Worm (Caenorhabditis elegans): ENCODE data around the gene F20C5.5.
"Not testable (repeated sequence)": the region's sequence is repeated elsewhere in the genome, so short reads cannot be mapped to it uniquely, and the experiment has no call there.

The F20C5.5 gene

DNA sequence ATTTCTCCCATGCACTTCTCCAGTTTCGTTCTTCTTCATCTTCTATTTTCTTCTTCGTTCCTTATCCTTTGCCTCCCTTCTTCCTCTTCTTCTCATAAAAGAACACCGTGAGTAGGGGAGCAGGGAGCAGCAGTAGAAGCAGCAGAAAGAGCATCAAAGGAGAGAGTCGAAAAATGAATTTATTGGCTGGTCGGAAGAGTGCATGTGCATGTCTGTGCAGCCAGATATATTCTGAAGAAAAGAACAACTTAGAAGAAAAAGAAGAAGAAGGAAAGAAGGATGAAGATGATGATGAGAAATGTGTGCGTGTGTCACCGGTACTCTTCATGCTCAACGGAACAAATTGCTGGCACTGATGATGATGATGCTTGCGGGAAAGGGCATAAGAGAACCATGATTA, 26.8 kb upstream of the F20C5.5 start:
- TF ChIP-seq F13C5.2 (tag; optimal IDR thresholded peaks at IDR 0.05) (no peak), tbx-37 (GFP tag; conservative IDR thresholded peaks at IDR 0.05) (no peak), ceh-13 (GFP tag; optimal IDR thresholded peaks at IDR 0.05) (no peak), scrt-1 (GFP tag; IDR thresholded peaks at IDR 0.05) (no peak), ceh-36 (tag; optimal IDR thresholded peaks at IDR 0.05) (no peak), ama-1 (optimal IDR thresholded peaks at IDR 0.05) (no peak)

DNA sequence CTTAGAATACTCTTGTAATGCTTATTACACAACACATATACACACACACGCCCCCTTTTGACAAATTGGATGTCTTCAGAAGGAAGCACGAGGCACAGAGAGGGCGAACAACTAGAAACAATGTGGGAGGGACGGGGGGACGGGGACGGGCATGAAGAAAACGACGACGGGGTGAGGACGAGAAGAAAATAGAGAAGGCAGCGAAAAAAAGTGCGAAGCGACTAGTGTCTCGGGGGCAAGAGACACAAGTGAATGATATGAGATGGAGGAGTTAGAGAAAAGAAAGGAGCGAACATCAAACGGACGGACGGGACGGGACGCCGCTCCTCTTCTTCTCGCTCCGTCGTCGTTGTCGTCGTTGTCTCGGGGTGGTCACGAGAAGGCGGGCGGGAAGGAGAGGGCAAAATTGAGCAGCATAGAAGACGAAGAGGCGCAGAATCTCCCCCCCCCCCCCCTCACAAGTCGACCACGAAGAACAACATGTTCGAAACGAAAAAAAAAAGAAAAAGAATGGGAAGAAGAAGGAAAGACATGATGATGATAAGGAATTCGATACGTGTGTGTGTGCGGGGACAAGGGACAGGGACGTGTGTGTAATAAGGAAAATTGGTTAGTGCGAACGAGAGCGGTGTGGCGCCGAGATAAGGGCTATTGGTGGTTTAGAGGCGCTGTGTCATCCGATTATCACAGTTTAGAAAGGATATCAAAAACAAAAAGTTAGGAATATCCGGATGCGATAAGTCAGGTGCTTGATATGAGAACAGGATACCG, 25.6 kb upstream of the F20C5.5 start:
- TF ChIP-seq hmbx-1 (tag; optimal IDR thresholded peaks at IDR 0.05): no peak
- no peak for TF ChIP-seq F13C5.2 (tag; optimal IDR thresholded peaks at IDR 0.05)
- no peak for TF ChIP-seq hmg-4 (GFP tag; optimal IDR thresholded peaks at IDR 0.05)
- TF ChIP-seq aly-1 (tag; optimal IDR thresholded peaks at IDR 0.05): no peak
- no peak for TF ChIP-seq sea-1 (GFP tag; conservative IDR thresholded peaks at IDR 0.05)
- no peak for TF ChIP-seq tbx-37 (GFP tag; conservative IDR thresholded peaks at IDR 0.05)

DNA sequence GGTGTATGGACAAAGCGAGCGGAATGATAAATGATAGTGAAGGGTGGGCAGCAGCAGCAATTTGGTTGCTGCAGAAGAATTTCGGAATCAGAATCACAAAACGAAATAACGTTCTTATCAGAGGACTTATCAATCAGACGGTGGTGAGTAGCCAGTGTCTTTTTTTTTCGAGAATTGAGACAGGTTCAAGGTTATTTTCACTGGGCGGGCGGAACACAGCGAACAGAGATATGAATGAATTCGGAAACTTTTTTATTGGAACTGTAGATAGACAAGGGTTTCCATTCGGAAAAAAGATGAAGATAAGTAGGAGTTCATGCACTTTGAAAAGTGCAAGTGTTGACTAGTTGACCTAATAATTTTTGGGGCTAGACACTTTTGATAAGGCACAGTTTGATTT, 23.8 kb upstream of the F20C5.5 start:
- TF ChIP-seq flt-1 (GFP tag; IDR thresholded peaks at IDR 0.05): no peak
- TF ChIP-seq F13C5.2 (tag; optimal IDR thresholded peaks at IDR 0.05): no peak
- TF ChIP-seq B0310.2 (tag; optimal IDR thresholded peaks at IDR 0.05): no peak
- no peak for TF ChIP-seq ceh-36 (tag; optimal IDR thresholded peaks at IDR 0.05)
- TF ChIP-seq tra-4 (tag; optimal IDR thresholded peaks at IDR 0.05): no peak
- TF ChIP-seq ama-1 (optimal IDR thresholded peaks at IDR 0.05): no peak
- no peak for TF ChIP-seq aly-1 (tag; optimal IDR thresholded peaks at IDR 0.05)
- TF ChIP-seq ceh-13 (GFP tag; optimal IDR thresholded peaks at IDR 0.05): no peak
- TF ChIP-seq hmg-4 (GFP tag; optimal IDR thresholded peaks at IDR 0.05): no peak
- TF ChIP-seq tbx-11 (GFP tag; IDR thresholded peaks at IDR 0.05): no peak
- no peak for TF ChIP-seq hmbx-1 (tag; optimal IDR thresholded peaks at IDR 0.05)

DNA sequence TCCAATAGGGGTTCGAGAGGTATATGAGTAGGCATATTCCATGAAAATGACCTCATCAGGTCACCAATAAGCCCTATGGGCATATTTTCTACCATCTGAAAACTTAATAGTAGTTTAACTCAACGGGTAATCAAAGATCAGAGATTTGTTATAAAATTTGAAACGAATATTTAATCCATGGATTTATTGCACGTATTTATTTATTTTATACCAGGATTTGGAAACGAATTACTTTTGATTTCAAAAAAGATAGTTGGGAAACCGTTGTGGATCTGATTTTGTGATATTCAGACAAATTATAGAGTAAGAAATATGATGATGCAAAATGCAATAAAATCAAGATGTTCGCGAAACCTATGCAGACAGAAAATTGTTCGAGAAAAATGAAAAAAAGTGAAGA, 23.4 kb upstream of the F20C5.5 start, which contains the start of gene C33D9.3:
C33D9.3 (minus strand) TSS at position 101 of the 400 bp plus-strand sequence.
- TF ChIP-seq sea-1 (GFP tag; conservative IDR thresholded peaks at IDR 0.05): no peak
- no peak for TF ChIP-seq ceh-13 (GFP tag; optimal IDR thresholded peaks at IDR 0.05)
- TF ChIP-seq hnd-1 (tag; optimal IDR thresholded peaks at IDR 0.05): no peak
- no peak for TF ChIP-seq tbx-11 (GFP tag; IDR thresholded peaks at IDR 0.05)
- no peak for TF ChIP-seq B0310.2 (tag; optimal IDR thresholded peaks at IDR 0.05)
- no peak for TF ChIP-seq hmg-4 (GFP tag; optimal IDR thresholded peaks at IDR 0.05)
- TF ChIP-seq ets-7 (tag; optimal IDR thresholded peaks at IDR 0.05): no peak
- TF ChIP-seq tra-4 (tag; optimal IDR thresholded peaks at IDR 0.05): no peak
- TF ChIP-seq hmbx-1 (tag; optimal IDR thresholded peaks at IDR 0.05): no peak
- TF ChIP-seq aly-1 (tag; optimal IDR thresholded peaks at IDR 0.05): no peak
- no peak for TF ChIP-seq ama-1 (optimal IDR thresholded peaks at IDR 0.05)
- no peak for TF ChIP-seq ceh-36 (tag; optimal IDR thresholded peaks at IDR 0.05)
- no peak for TF ChIP-seq scrt-1 (GFP tag; IDR thresholded peaks at IDR 0.05)
- TF ChIP-seq tbx-37 (GFP tag; conservative IDR thresholded peaks at IDR 0.05): no peak
- TF ChIP-seq F13C5.2 (tag; optimal IDR thresholded peaks at IDR 0.05): no peak
- no peak for TF ChIP-seq pes-1 (GFP tag; IDR thresholded peaks at IDR 0.05)
- TF ChIP-seq flt-1 (GFP tag; IDR thresholded peaks at IDR 0.05): no peak

DNA sequence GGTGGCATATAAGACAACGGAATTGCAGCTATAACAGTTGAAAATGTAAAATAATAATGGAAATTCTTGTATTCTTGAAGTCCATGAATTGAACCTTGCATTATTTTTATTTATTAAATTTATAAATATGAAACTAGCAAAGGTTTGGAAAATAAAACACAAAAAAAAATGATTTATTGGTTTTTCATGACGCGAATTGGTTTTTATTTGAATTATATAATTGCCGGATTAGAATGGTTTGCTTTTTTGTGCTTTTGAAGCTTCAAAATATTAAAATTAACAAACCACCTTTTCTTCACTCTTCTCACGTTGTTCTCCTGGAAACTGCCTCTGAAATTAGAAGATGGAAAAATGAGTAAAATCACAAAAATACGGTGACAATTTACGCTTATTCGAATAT, 20.7 kb upstream of the F20C5.5 start, which contains the start of gene sru-35:
sru-35 (minus strand) TSS at position 101 of the 400 bp plus-strand sequence.
- TF ChIP-seq hnd-1 (tag; optimal IDR thresholded peaks at IDR 0.05): no peak
- TF ChIP-seq hmg-4 (GFP tag; optimal IDR thresholded peaks at IDR 0.05): no peak

DNA sequence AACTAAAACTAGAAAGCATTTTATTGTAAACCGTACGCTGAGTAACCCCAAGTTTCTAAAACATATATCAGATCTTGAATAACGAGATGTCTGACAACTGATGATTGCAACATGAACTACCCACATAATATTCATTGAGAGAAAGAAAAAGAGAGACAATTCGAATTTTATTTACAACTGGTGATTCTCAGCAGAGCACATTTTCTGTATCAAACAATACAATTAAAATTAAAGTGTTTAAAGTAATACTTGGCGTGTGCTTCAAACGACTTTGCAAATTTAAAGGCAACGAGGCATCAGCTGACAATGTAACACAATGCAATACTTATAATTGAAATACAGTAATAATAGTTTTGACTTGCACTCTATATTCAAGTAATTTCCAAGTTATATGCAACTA, 18.6 kb upstream of the F20C5.5 start, which contains the start of gene C33D9.10:
C33D9.10 (minus strand) TSS at position 101 of the 400 bp plus-strand sequence.
- not testable (repeated sequence) for TF ChIP-seq ama-1 (optimal IDR thresholded peaks at IDR 0.05); tra-4 (tag; optimal IDR thresholded peaks at IDR 0.05); scrt-1 (GFP tag; IDR thresholded peaks at IDR 0.05)

DNA sequence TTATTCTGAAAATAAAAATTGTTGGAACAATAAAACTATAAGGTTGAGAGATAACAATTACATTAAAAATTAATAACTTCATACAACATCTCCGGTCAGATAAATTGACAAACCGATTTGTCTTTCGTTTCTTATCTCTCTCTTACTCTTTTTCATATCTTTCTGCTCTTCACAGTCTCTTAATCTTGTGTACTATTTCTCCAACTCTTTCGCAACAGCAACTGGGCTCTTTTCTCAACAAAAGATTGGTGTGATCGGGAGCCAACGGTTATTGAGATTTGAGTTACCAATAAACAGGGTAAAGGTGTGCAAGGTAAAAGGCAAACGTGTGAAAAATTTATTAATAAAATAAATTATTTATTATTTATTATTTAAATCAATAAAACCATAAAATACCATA, 17.2 kb upstream of the F20C5.5 start, which contains the start of gene C33D9.8:
C33D9.8 (minus strand) TSS at position 99 of the 400 bp plus-strand sequence.
- TF ChIP-seq ceh-36 (tag; optimal IDR thresholded peaks at IDR 0.05) (no peak), scrt-1 (GFP tag; IDR thresholded peaks at IDR 0.05) (no peak), pes-1 (GFP tag; IDR thresholded peaks at IDR 0.05) (no peak), tbx-11 (GFP tag; IDR thresholded peaks at IDR 0.05) (no peak), ceh-13 (GFP tag; optimal IDR thresholded peaks at IDR 0.05) (no peak), ama-1 (optimal IDR thresholded peaks at IDR 0.05) (no peak), tbx-37 (GFP tag; conservative IDR thresholded peaks at IDR 0.05) (no peak), ets-7 (tag; optimal IDR thresholded peaks at IDR 0.05) (no peak), hmbx-1 (tag; optimal IDR thresholded peaks at IDR 0.05) (no peak), aly-1 (tag; optimal IDR thresholded peaks at IDR 0.05) (no peak), hmg-4 (GFP tag; optimal IDR thresholded peaks at IDR 0.05) (no peak), F13C5.2 (tag; optimal IDR thresholded peaks at IDR 0.05) (no peak), sea-1 (GFP tag; conservative IDR thresholded peaks at IDR 0.05) (no peak)

DNA sequence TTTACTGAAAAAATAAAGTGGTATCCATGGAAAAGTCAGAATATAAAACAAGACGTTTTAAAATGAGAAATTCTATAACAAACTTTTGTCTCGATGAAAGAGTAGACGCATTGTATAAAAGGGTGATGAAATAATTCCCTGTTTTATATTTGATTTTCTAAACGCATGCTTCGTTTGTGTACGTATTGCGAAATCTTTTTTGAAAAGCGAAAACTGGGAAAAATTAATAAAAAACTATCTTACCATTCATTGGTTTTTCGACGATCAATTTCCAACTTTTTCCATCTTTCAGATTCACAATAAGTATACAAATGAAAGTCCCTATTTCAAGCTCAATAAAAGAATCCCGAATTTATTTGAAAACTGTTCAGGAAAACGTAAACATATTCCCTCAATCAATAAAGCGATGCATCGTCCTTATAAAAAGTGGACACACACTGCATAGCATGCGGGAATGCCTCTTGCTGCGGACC, 15.5 kb upstream of the F20C5.5 start, which contains the start of gene C33D9.13:
C33D9.13 (minus strand) TSS at position 423 of the 473 bp plus-strand sequence.
- no peak for TF ChIP-seq sea-1 (GFP tag; conservative IDR thresholded peaks at IDR 0.05)

Data from whole organism, early embryonic.